Fruit fly (Drosophila melanogaster) whole organism, embryonic: ENCODE measurements around the gene CG10562.
A peak's percentile ranks its signal among the peaks of the same experiment; 100 is the strongest.

Experiments used
- CG11696 ChIP-seq: fragments of 200-800 bp; sonication (Bioruptor generic); IDR thresholded peaks from 2 replicates; pipeline ENCODE4 v1.3.6; 2022; ENCODE audit warnings: missing biosample characterization, missing genetic modification characterization
- CG12769 ChIP-seq: fragments of 200-800 bp; sonication (Bioruptor generic); optimal IDR thresholded peaks from 2 replicates; lab custom pipeline; 2019; ENCODE audit warnings: missing biosample characterization, mild to moderate bottlenecking, missing genetic modification characterization, moderate library complexity
- CG13894 ChIP-seq: fragments of 200-800 bp; sonication (Bioruptor generic); optimal IDR thresholded peaks from 3 replicates; lab custom pipeline; 2018; ENCODE audit warnings: missing biosample characterization, mild to moderate bottlenecking, missing genetic modification characterization, moderate library complexity
- CG15269 ChIP-seq: fragments of 200-800 bp; sonication (Bioruptor generic); optimal IDR thresholded peaks from 2 replicates; lab custom pipeline; 2018; ENCODE audit warnings: missing biosample characterization, mild to moderate bottlenecking, missing genetic modification characterization, moderate library complexity
- CG1529 ChIP-seq: fragments of 200-800 bp; sonication (Bioruptor generic); optimal IDR thresholded peaks from 3 replicates; lab custom pipeline; 2018; ENCODE audit warnings: missing biosample characterization, missing genetic modification characterization
- CG2199 ChIP-seq: fragments of 200-800 bp; sonication (Bioruptor generic); IDR thresholded peaks from 3 replicates; pipeline ENCODE4 v1.3.6; 2022; ENCODE audit warnings: missing biosample characterization, missing genetic modification characterization
- CG30020 ChIP-seq: fragments of 200-800 bp; optimal IDR thresholded peaks from 2 replicates; lab custom pipeline; 2019; ENCODE audit warnings: missing biosample characterization, mild to moderate bottlenecking, missing genetic modification characterization, moderate library complexity
- CG33557 ChIP-seq: fragments of 200-800 bp; sonication (Bioruptor generic); optimal IDR thresholded peaks from 2 replicates; lab custom pipeline; 2019; ENCODE audit warnings: missing biosample characterization, mild to moderate bottlenecking, missing genetic modification characterization, moderate library complexity
- CG34376 ChIP-seq: fragments of 200-800 bp; sonication (Bioruptor generic); optimal IDR thresholded peaks from 2 replicates; lab custom pipeline; 2018; ENCODE audit warnings: missing biosample characterization, mild to moderate bottlenecking, missing genetic modification characterization
- CG43689 ChIP-seq: fragments of 200-800 bp; sonication (Bioruptor generic); IDR thresholded peaks from 2 replicates; pipeline ENCODE4 v1.3.6; 2022; ENCODE audit warnings: missing biosample characterization, missing genetic modification characterization
- CG5953 ChIP-seq: fragments of 200-800 bp; sonication (Bioruptor generic); IDR thresholded peaks from 2 replicates; pipeline ENCODE4 v1.3.6; 2022; ENCODE audit warnings: missing biosample characterization, missing genetic modification characterization
- CG8290 ChIP-seq, 3 experiments: fragments of 200-800 bp; sonication (Bioruptor generic); optimal IDR thresholded peaks; 2 replicates each; lab custom pipeline; 2016 to 2019; ENCODE audit warnings: missing biosample characterization in 3 of 3, missing genetic modification characterization in 3 of 3, mild to moderate bottlenecking in 2 of 3, moderate library complexity in 1 of 3
- CG9727 ChIP-seq: fragments of 200-800 bp; sonication (Bioruptor generic); optimal IDR thresholded peaks from 3 replicates; lab custom pipeline; 2017; ENCODE audit warnings: missing biosample characterization, mild to moderate bottlenecking, missing genetic modification characterization
- CoRest ChIP-seq: fragments of 200-800 bp; sonication (Bioruptor generic); optimal IDR thresholded peaks from 3 replicates; lab custom pipeline; 2018; ENCODE audit warnings: missing biosample characterization, mild to moderate bottlenecking, missing genetic modification characterization, moderate library complexity
- Dbx ChIP-seq: fragments of 200-800 bp; sonication (Bioruptor generic); IDR thresholded peaks from 3 replicates; pipeline ENCODE4 v1.3.6; 2022; ENCODE audit warnings: missing biosample characterization, missing genetic modification characterization
- Eip74EF ChIP-seq, 2 experiments: fragments of 200-800 bp in 1 of 2; fragments of >200 bp in 1 of 2; sonication (Bioruptor generic) in 1 of 2; optimal IDR thresholded peaks; 2 replicates each; lab custom pipeline; 2017 to 2019; ENCODE audit warnings: missing biosample characterization in 2 of 2, missing genetic modification characterization in 2 of 2, mild to moderate bottlenecking in 1 of 2, moderate library complexity in 1 of 2
- Jarid2 ChIP-seq: fragments of 200-800 bp; sonication (Bioruptor generic); optimal IDR thresholded peaks from 3 replicates; lab custom pipeline; 2017; ENCODE audit warnings: mild to moderate bottlenecking, missing biosample characterization, missing genetic modification reagents, missing genetic modification characterization
- Lim3 ChIP-seq: fragments of 200-800 bp; sonication (Bioruptor generic); IDR thresholded peaks from 2 replicates; pipeline ENCODE4 v1.3.6; 2022; ENCODE audit warnings: missing biosample characterization, missing genetic modification characterization
- MESR4 ChIP-seq: fragments of 200-800 bp; sonication (Bioruptor generic); optimal IDR thresholded peaks from 2 replicates; lab custom pipeline; 2018; ENCODE audit warnings: missing biosample characterization, mild to moderate bottlenecking, missing genetic modification characterization, moderate library complexity
- Trl ChIP-seq, 3 experiments: fragments of >200 bp in 2 of 3; fragments of 200-800 bp in 1 of 3; sonication (Bioruptor generic) in 1 of 3; optimal IDR thresholded peaks; 2 replicates in 1 of 3; 3 replicates in 2 of 3; lab custom pipeline; 2016 to 2017; ENCODE audit warnings: missing biosample characterization in 1 of 3, missing genetic modification characterization in 1 of 3
- chinmo ChIP-seq: fragments of 200-800 bp; sonication (Bioruptor generic); IDR thresholded peaks from 4 replicates; pipeline ENCODE4 v1.3.6; 2022; ENCODE audit warnings: missing biosample characterization, missing genetic modification characterization; ENCODE audit not compliant: partially characterized antibody
- chm ChIP-seq: fragments of 200-800 bp; sonication (Bioruptor generic); IDR thresholded peaks from 2 replicates; pipeline ENCODE4 v1.3.6; 2022; ENCODE audit warnings: missing biosample characterization, missing genetic modification characterization
- danr ChIP-seq: fragments of 200-800 bp; sonication (Bioruptor generic); IDR thresholded peaks from 2 replicates; pipeline ENCODE4 v1.3.6; 2022; ENCODE audit warnings: missing biosample characterization, missing genetic modification characterization
- exex ChIP-seq: fragments of 200-800 bp; sonication (Bioruptor generic); optimal IDR thresholded peaks from 4 replicates; lab custom pipeline; 2018; ENCODE audit warnings: missing biosample characterization, mild to moderate bottlenecking, missing genetic modification characterization, moderate library complexity
- hkb ChIP-seq, 2 experiments: fragments of 200-800 bp in 1 of 2; fragments of >200 bp in 1 of 2; sonication (Bioruptor generic) in 1 of 2; IDR thresholded peaks in 1 of 2; optimal IDR thresholded peaks in 1 of 2; 2 replicates each; pipeline versions ENCODE4 v1.3.6 to Lab custom; 2017 to 2022; ENCODE audit warnings: missing biosample characterization in 1 of 2, missing genetic modification characterization in 1 of 2
- jumu ChIP-seq: fragments of 200-800 bp; sonication (Bioruptor generic); optimal IDR thresholded peaks from 3 replicates; lab custom pipeline; 2016; ENCODE audit warnings: missing biosample characterization, missing genetic modification characterization
- lbe ChIP-seq: fragments of 200-800 bp; sonication (Bioruptor generic); optimal IDR thresholded peaks from 2 replicates; lab custom pipeline; 2016; ENCODE audit warnings: missing biosample characterization, mild to moderate bottlenecking, missing genetic modification characterization
- pan ChIP-seq, 4 experiments: fragments of >200 bp in 3 of 4; fragments of 200-800 bp in 1 of 4; sonication (Bioruptor generic) in 1 of 4; optimal IDR thresholded peaks in 3 of 4; IDR thresholded peaks in 1 of 4; 2 replicates each; pipeline versions ENCODE4 v1.3.6 to Lab custom; 2017 to 2022; ENCODE audit warnings: missing biosample characterization in 2 of 4, missing genetic modification characterization in 2 of 4, mixed read lengths in 1 of 4
- pb ChIP-seq: fragments of 200-800 bp; sonication (Bioruptor generic); optimal IDR thresholded peaks from 3 replicates; lab custom pipeline; 2016; ENCODE audit warnings: missing biosample characterization, missing genetic modification characterization
- pita ChIP-seq: fragments of 200-800 bp; sonication (Bioruptor generic); optimal IDR thresholded peaks from 2 replicates; lab custom pipeline; 2017; ENCODE audit warnings: missing biosample characterization, mild to moderate bottlenecking, missing genetic modification characterization
- schlank ChIP-seq: fragments of 200-800 bp; sonication (Bioruptor generic); optimal IDR thresholded peaks from 2 replicates; lab custom pipeline; 2018; ENCODE audit warnings: missing biosample characterization, mild to moderate bottlenecking, missing genetic modification characterization
- sd ChIP-seq: fragments of 200-800 bp; sonication (Bioruptor generic); optimal IDR thresholded peaks from 3 replicates; lab custom pipeline; 2018; ENCODE audit warnings: missing biosample characterization, mild to moderate bottlenecking, missing genetic modification characterization, moderate library complexity
- sisA ChIP-seq: fragments of 200-800 bp; sonication (Bioruptor generic); IDR thresholded peaks from 2 replicates; pipeline ENCODE4 v1.3.6; 2022; ENCODE audit warnings: missing biosample characterization, missing genetic modification characterization
- sug ChIP-seq: fragments of 200-800 bp; optimal IDR thresholded peaks from 2 replicates; lab custom pipeline; 2019; ENCODE audit warnings: missing biosample characterization, mild to moderate bottlenecking, missing genetic modification characterization, moderate library complexity
- unc-4 ChIP-seq: fragments of 200-800 bp; sonication (Bioruptor generic); IDR thresholded peaks from 2 replicates; pipeline ENCODE4 v1.3.6; 2022; ENCODE audit warnings: missing biosample characterization, missing genetic modification characterization; ENCODE audit not compliant: partially characterized antibody
- z ChIP-seq: fragments of 200-800 bp; sonication (Bioruptor generic); IDR thresholded peaks from 3 replicates; pipeline ENCODE4 v1.3.6; 2022; ENCODE audit warnings: missing biosample characterization, missing genetic modification characterization

CG10562 gene

DNA sequence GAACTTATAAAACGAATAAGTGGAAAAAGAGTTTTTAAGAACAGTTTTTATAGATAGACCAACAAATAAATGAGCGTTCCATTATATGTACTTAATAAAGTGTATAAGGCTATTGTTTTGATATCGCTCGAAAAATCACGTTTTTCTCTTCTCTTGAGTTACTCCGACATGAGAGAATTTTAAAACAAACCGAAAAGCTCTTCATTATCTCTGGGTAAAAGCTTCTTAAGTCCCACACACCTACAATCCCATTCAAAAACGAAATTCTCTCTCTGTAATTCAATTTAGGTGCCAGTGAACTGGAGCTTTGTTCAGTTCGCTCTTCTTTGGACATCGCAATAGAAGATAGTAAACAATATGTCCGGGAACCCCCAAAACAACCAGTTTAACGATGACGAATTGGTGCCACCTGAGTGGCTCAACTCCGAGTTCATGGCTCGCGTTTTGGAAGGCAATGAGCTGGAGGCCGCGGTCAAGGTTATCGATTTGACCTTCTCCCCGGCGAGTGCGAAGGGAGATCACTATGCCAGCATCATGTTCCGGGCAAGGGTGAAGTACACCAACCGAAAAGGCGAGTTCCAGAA lies 18.6 kb downstream of the CG10562 start, which contains the start of gene CG31436 (continued):
- peak; percentile 44 to 82 for TF ChIP-seq Trl (optimal IDR thresholded peaks at IDR 0.05; lab: Kevin White, UChicago)
- no peak for TF ChIP-seq Trl (GFP tag; optimal IDR thresholded peaks at IDR 0.05; lab: Kevin White, UChicago)
- no peak for TF ChIP-seq CG2199 (GFP tag; lab: Robert Waterston, UW)
- TF ChIP-seq Jarid2 (GFP tag; lab: Kevin White, UChicago): peak; percentile 73
- TF ChIP-seq CG34376 (GFP tag; lab: Kevin White, UChicago): peak; percentile 29
- TF ChIP-seq danr: no peak
- no peak for TF ChIP-seq pita (GFP tag; lab: Kevin White, UChicago)
- peak; percentile 42 for TF ChIP-seq exex (tag; lab: Kevin White, UChicago)
- no peak for TF ChIP-seq CG30020 (tag; lab: Kevin White, UChicago)
- TF ChIP-seq pan (optimal IDR thresholded peaks at IDR 0.05; lab: Kevin White, UChicago): no peak
- no peak for TF ChIP-seq pan (GFP tag; optimal IDR thresholded peaks at IDR 0.05 in 1 of 2, IDR thresholded peaks at IDR 0.05 in 1 of 2)
- no peak for TF ChIP-seq CG9727
- TF ChIP-seq sug: peak; percentile 47
- no peak for TF ChIP-seq CG11696 (GFP tag; lab: Robert Waterston, UW)
- TF ChIP-seq schlank: no peak
- TF ChIP-seq z (GFP tag; lab: Robert Waterston, UW): peak; percentile 41; the same call in 1 of the 3 replicates
- TF ChIP-seq CoRest (tag; lab: Kevin White, UChicago): no peak
- no peak for TF ChIP-seq unc-4
- peak; percentile 35 for TF ChIP-seq sd (tag; lab: Kevin White, UChicago)

dm6 chr3R:25302239-25302638 lies 20.3 kb downstream of the CG10562 start, which contains the start of gene CG31370:
Gene CG31370 (plus strand): TSS chr3R:25302464.
- TF ChIP-seq Lim3: no peak
- TF ChIP-seq lbe (GFP tag; lab: Kevin White, UChicago): peak; percentile 30
- TF ChIP-seq, all 482 proteins: peak for 1

DNA sequence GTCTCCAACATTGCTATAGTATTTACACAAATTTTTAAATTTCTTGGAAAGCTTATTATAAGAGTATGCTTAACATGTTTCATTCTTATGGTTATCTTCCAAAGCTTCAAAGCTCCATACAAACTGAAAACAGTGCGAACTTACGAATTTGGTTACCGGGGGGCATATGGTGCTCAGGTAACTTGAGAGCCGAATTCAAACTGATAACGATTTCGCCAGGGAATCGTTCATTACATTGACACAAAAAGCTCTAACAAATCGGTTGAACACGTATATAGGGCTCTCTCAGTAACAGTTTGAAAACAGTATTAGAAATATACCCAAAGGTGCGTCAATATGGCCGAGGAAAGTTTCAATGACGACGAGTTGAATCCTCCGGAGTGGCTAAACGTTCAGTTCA lies 22.0 kb downstream of the CG10562 start, which contains the start of gene CG13659:
CG13659 (plus strand) TSS at position 317 of the 400 bp plus-strand sequence.
- TF ChIP-seq exex (tag; lab: Kevin White, UChicago): peak; percentile 23
- no peak for TF ChIP-seq hkb (optimal IDR thresholded peaks at IDR 0.05; lab: Kevin White, UChicago)
- TF ChIP-seq hkb (GFP tag; IDR thresholded peaks at IDR 0.05; lab: Robert Waterston, UW): peak; percentile 10; the same call in 1 of the 2 replicates
- no peak for TF ChIP-seq MESR4 (GFP tag; lab: Kevin White, UChicago)
- peak; percentile 61 for TF ChIP-seq CG12769 (tag; lab: Kevin White, UChicago)
- TF ChIP-seq CG43689 (GFP tag; lab: Robert Waterston, UW): no peak
- TF ChIP-seq Eip74EF (GFP tag; optimal IDR thresholded peaks at IDR 0.05; lab: Kevin White, UChicago): no peak
- TF ChIP-seq CG15269 (tag; lab: Kevin White, UChicago): peak; percentile 41
- TF ChIP-seq jumu (GFP tag; lab: Kevin White, UChicago): no peak
- TF ChIP-seq CG13894 (tag; lab: Kevin White, UChicago): peak; percentile 30
- no peak for TF ChIP-seq pb
- TF ChIP-seq Trl (optimal IDR thresholded peaks at IDR 0.05; lab: Kevin White, UChicago): peak in 1 of 2 experiments; percentile 19
- TF ChIP-seq Trl (GFP tag; optimal IDR thresholded peaks at IDR 0.05; lab: Kevin White, UChicago): no peak
- peak; percentile 57; the same call in 1 of the 4 replicates for TF ChIP-seq chinmo (GFP tag; lab: Robert Waterston, UW)
- 0 out of 3 replicates have a peak, but pooled peaks have one; percentile 28 for TF ChIP-seq Dbx
- no peak for TF ChIP-seq CG8290 (GFP tag; optimal IDR thresholded peaks at IDR 0.05; lab: Kevin White, UChicago)
- peak in 1 of 2 experiments; percentile 4 for TF ChIP-seq CG8290 (tag; optimal IDR thresholded peaks at IDR 0.05; lab: Kevin White, UChicago)
- TF ChIP-seq CG5953: no peak
- TF ChIP-seq sisA (GFP tag; lab: Robert Waterston, UW): no peak
- peak; percentile 97 for TF ChIP-seq sug
- TF ChIP-seq CG33557 (GFP tag; lab: Kevin White, UChicago): no peak
- TF ChIP-seq chm (GFP tag; lab: Robert Waterston, UW): no peak
- TF ChIP-seq CG1529: no peak
